Fruit fly (Drosophila melanogaster): Measurements from ENCODE around the gene CG12766.

- no peak for TF ChIP-seq CG8478 (optimal IDR thresholded peaks at IDR 0.05)
- no peak for TF ChIP-seq CTCF (optimal IDR thresholded peaks at IDR 0.05)
Observed at dm6 chr3L:3925487-3925886, 14.4 kb downstream of the CG12766 start.
